Worm (Caenorhabditis elegans) whole organism, L4 larva: Measurements from ENCODE around the gene B0244.10.

Source experiments
- D1046.2 ChIP-seq: fragments of 200-800 bp; sonication (Bioruptor generic); IDR thresholded peaks from 2 replicates; pipeline ENCODE4 v1.3.6; 2022; ENCODE audit warnings: missing genetic modification characterization, missing compliant biosample characterization
- F37D6.2 ChIP-seq: sonication (generic microtip); optimal IDR thresholded peaks from 2 replicates; lab custom pipeline; 2016; ENCODE audit warnings: mild to moderate bottlenecking, missing genetic modification characterization, missing compliant biosample characterization
- F49E8.2 ChIP-seq: sonication (generic microtip); optimal IDR thresholded peaks from 2 replicates; lab custom pipeline; 2016; ENCODE audit warnings: missing compliant biosample characterization, mild to moderate bottlenecking, missing genetic modification characterization, borderline replicate concordance
- T26A8.4 ChIP-seq: fragments of 200-800 bp; sonication (Bioruptor generic); IDR thresholded peaks from 2 replicates; pipeline ENCODE4 v1.3.6; 2022; ENCODE audit warnings: missing genetic modification characterization, missing compliant biosample characterization
- Y5F2A.4 ChIP-seq: fragments of 200-800 bp; sonication (Bioruptor generic); optimal IDR thresholded peaks from 2 replicates; lab custom pipeline; 2018; ENCODE audit warnings: mild to moderate bottlenecking, missing genetic modification characterization, missing compliant biosample characterization
- Y75B8A.6 ChIP-seq: fragments of 200-800 bp; sonication (Bioruptor generic); IDR thresholded peaks from 2 replicates; pipeline ENCODE4 v1.3.6; 2022; ENCODE audit warnings: missing genetic modification reagents, missing genetic modification characterization, missing compliant biosample characterization
- aha-1 ChIP-seq: fragments of 150-350 bp; peaks from one replicate; lab custom pipeline; 2014; ENCODE audit warnings: missing biosample characterization, missing genetic modification characterization
- aly-2 ChIP-seq: sonication (generic microtip); optimal IDR thresholded peaks from 2 replicates; lab custom pipeline; 2018; ENCODE audit warnings: missing biosample characterization, missing genetic modification characterization
- arid-1 ChIP-seq: fragments of 200-800 bp; sonication (Bioruptor generic); conservative IDR thresholded peaks from 2 replicates; pipeline ENCODE4 v1.3.6; 2022; ENCODE audit warnings: missing genetic modification reagents, missing genetic modification characterization, missing compliant biosample characterization
- ceh-32 ChIP-seq: sonication (generic microtip); optimal IDR thresholded peaks from 2 replicates; lab custom pipeline; 2016; ENCODE audit warnings: mild to moderate bottlenecking, missing genetic modification characterization, missing compliant biosample characterization; ENCODE audit not compliant: poor library complexity
- ceh-62 ChIP-seq: sonication (generic microtip); optimal IDR thresholded peaks from 2 replicates; lab custom pipeline; 2017; ENCODE audit warnings: missing biosample characterization, missing genetic modification characterization
- ceh-82 ChIP-seq: sonication (generic microtip); optimal IDR thresholded peaks from 2 replicates; lab custom pipeline; 2017; ENCODE audit warnings: missing biosample characterization, missing genetic modification characterization
- daf-12 ChIP-seq: fragments of 150-350 bp; optimal IDR thresholded peaks from 2 replicates; lab custom pipeline; 2014; ENCODE audit warnings: missing biosample characterization, missing genetic modification reagents, missing genetic modification characterization
- duxl-1 ChIP-seq: sonication (generic microtip); optimal IDR thresholded peaks from 2 replicates; lab custom pipeline; 2016; ENCODE audit warnings: mild to moderate bottlenecking, missing genetic modification characterization, moderate library complexity, missing compliant biosample characterization; ENCODE audit not compliant: poor library complexity
- dve-1 ChIP-seq: sonication (generic microtip); optimal IDR thresholded peaks from 2 replicates; lab custom pipeline; 2017; ENCODE audit warnings: antibody characterized with exemption, mild to moderate bottlenecking, missing genetic modification characterization, missing compliant biosample characterization; ENCODE audit not compliant: insufficient read depth
- hlh-11 ChIP-seq: fragments of 200-800 bp; sonication (Bioruptor generic); optimal IDR thresholded peaks from 2 replicates; lab custom pipeline; 2018; ENCODE audit warnings: mild to moderate bottlenecking, missing genetic modification characterization, missing compliant biosample characterization
- hlh-30 ChIP-seq: sonication (generic microtip); optimal IDR thresholded peaks from 2 replicates; lab custom pipeline; 2017; ENCODE audit warnings: antibody characterized with exemption, mild to moderate bottlenecking, missing genetic modification characterization, missing compliant biosample characterization; ENCODE audit not compliant: insufficient read depth
- hmg-1.1 ChIP-seq: fragments of 200-800 bp; sonication (Bioruptor generic); IDR thresholded peaks from 2 replicates; pipeline ENCODE4 v1.3.6; 2022; ENCODE audit warnings: missing genetic modification reagents, missing genetic modification characterization, missing compliant biosample characterization
- lim-7 ChIP-seq: fragments of 200-800 bp; sonication (Bioruptor generic); IDR thresholded peaks from 2 replicates; pipeline ENCODE4 v1.3.6; 2022; ENCODE audit warnings: missing genetic modification characterization, missing compliant biosample characterization
- lin-13 ChIP-seq: fragments of 150-350 bp; optimal IDR thresholded peaks from 2 replicates; lab custom pipeline; 2014; ENCODE audit warnings: missing biosample characterization, missing genetic modification reagents, missing genetic modification characterization
- lin-39 ChIP-seq: fragments of 150-350 bp; optimal IDR thresholded peaks from 2 replicates; lab custom pipeline; 2014; ENCODE audit warnings: missing biosample characterization, missing genetic modification reagents, missing genetic modification characterization
- lsy-2 ChIP-seq, 2 experiments: fragments of 150-350 bp in 1 of 2; sonication (generic microtip) in 1 of 2; optimal IDR thresholded peaks; 2 replicates each; lab custom pipeline; 2014 to 2017; ENCODE audit warnings: missing biosample characterization in 2 of 2, missing genetic modification characterization in 2 of 2
- mdl-1 ChIP-seq, 2 experiments: fragments of 150-350 bp in 1 of 2; sonication (generic microtip) in 1 of 2; optimal IDR thresholded peaks; 2 replicates each; lab custom pipeline; 2014 to 2017; ENCODE audit warnings: missing biosample characterization in 2 of 2, missing genetic modification characterization in 2 of 2
- mep-1 ChIP-seq: fragments of 150-350 bp; sonication (generic microtip); optimal IDR thresholded peaks from 3 replicates; lab custom pipeline; 2014; ENCODE audit warnings: missing biosample characterization, missing genetic modification characterization
- nhr-11 ChIP-seq: fragments of 150-350 bp; optimal IDR thresholded peaks from 2 replicates; lab custom pipeline; 2014; ENCODE audit warnings: missing biosample characterization, missing genetic modification characterization
- nhr-237 ChIP-seq: sonication (generic microtip); optimal IDR thresholded peaks from 2 replicates; lab custom pipeline; 2017; ENCODE audit warnings: missing biosample characterization, missing genetic modification characterization
- nhr-28 ChIP-seq: fragments of 150-350 bp; optimal IDR thresholded peaks from 2 replicates; lab custom pipeline; 2014; ENCODE audit warnings: missing biosample characterization, missing genetic modification characterization
- nhr-48 ChIP-seq: sonication (generic microtip); optimal IDR thresholded peaks from 2 replicates; lab custom pipeline; 2016; ENCODE audit warnings: mild to moderate bottlenecking, missing genetic modification characterization, missing compliant biosample characterization
- rbr-2 ChIP-seq: sonication (generic microtip); optimal IDR thresholded peaks from 2 replicates; lab custom pipeline; 2016; ENCODE audit warnings: missing genotype, missing genetic modification characterization, missing compliant biosample characterization
- sdz-12 ChIP-seq: fragments of 200-800 bp; sonication (Bioruptor generic); optimal IDR thresholded peaks from 2 replicates; lab custom pipeline; 2018; ENCODE audit warnings: mild to moderate bottlenecking, missing genetic modification characterization, missing compliant biosample characterization
- skn-1 ChIP-seq: fragments of 150-350 bp; optimal IDR thresholded peaks from 2 replicates; lab custom pipeline; 2014; ENCODE audit warnings: missing biosample characterization, missing genetic modification characterization
- snpc-1.2 ChIP-seq: fragments of 200-800 bp; sonication (Bioruptor generic); IDR thresholded peaks from 2 replicates; pipeline ENCODE4 v1.3.6; 2022; ENCODE audit warnings: missing genetic modification reagents, missing genetic modification characterization, missing compliant biosample characterization
- spr-1 ChIP-seq: sonication (generic microtip); optimal IDR thresholded peaks from 2 replicates; lab custom pipeline; 2016; ENCODE audit warnings: mild to moderate bottlenecking, missing genetic modification characterization, missing compliant biosample characterization
- spr-3 ChIP-seq: fragments of 200-800 bp; sonication (Bioruptor generic); optimal IDR thresholded peaks from 2 replicates; lab custom pipeline; 2018; ENCODE audit warnings: mild to moderate bottlenecking, missing genetic modification characterization, missing compliant biosample characterization
- tra-1 ChIP-seq: fragments of 200-800 bp; sonication (Bioruptor generic); IDR thresholded peaks from 2 replicates; pipeline ENCODE4 v1.3.6; 2022; ENCODE audit warnings: missing genetic modification reagents, missing genetic modification characterization, missing compliant biosample characterization
- zfp-2 ChIP-seq: sonication (generic microtip); optimal IDR thresholded peaks from 2 replicates; lab custom pipeline; 2016; ENCODE audit warnings: mild to moderate bottlenecking, missing genetic modification characterization, missing compliant biosample characterization
- zfp-3 ChIP-seq: fragments of 200-800 bp; sonication (Bioruptor generic); conservative IDR thresholded peaks from 2 replicates; pipeline ENCODE4 v1.3.6; 2022; ENCODE audit warnings: missing genetic modification reagents, missing genetic modification characterization, missing compliant biosample characterization
- ztf-11 ChIP-seq: fragments of 150-350 bp; optimal IDR thresholded peaks from 2 replicates; lab custom pipeline; 2014; ENCODE audit warnings: missing biosample characterization, missing genetic modification characterization
- ztf-7 ChIP-seq: fragments of 150-350 bp; optimal IDR thresholded peaks from 2 replicates; lab custom pipeline; 2014; ENCODE audit warnings: missing biosample characterization, missing genetic modification characterization

Gene B0244.10

ce11 chrIII:5785273-5785929 is 50.4 kb downstream of the B0244.10 start, which contains the start of gene Y37B11A.3 (continued):
- no peak; the same call in 1 of the 2 replicates for TF ChIP-seq arid-1 (GFP tag; lab: Robert Waterston, UW)
- TF ChIP-seq lin-39 (tag; lab: Kevin White, UChicago): no peak
- no peak for TF ChIP-seq skn-1 (tag; lab: Kevin White, UChicago)
- TF ChIP-seq tra-1: 0 out of 2 replicates have a peak, but pooled peaks have one; percentile 48
- TF ChIP-seq lsy-2 (tag; optimal IDR thresholded peaks at IDR 0.05; lab: Kevin White, UChicago): peak in 1 of 2 experiments; percentile 78
- no peak for TF ChIP-seq daf-12 (tag; lab: Kevin White, UChicago)
- no peak for TF ChIP-seq ztf-11 (tag; lab: Kevin White, UChicago)
- TF ChIP-seq hlh-30: peak; percentile 7
- peak; percentile 39 for TF ChIP-seq duxl-1 (tag; lab: Kevin White, UChicago)
- TF ChIP-seq mdl-1 (tag; optimal IDR thresholded peaks at IDR 0.05; lab: Kevin White, UChicago): no peak
- TF ChIP-seq lim-7: no peak
- no peak for TF ChIP-seq sdz-12 (GFP tag; lab: Kevin White, UChicago)
- no peak for TF ChIP-seq Y5F2A.4 (GFP tag; lab: Kevin White, UChicago)
- TF ChIP-seq F49E8.2 (tag; lab: Kevin White, UChicago): no peak
- TF ChIP-seq Y75B8A.6: 0 out of 2 replicates have a peak, but pooled peaks have one; percentile 43
- TF ChIP-seq T26A8.4 (GFP tag; lab: Robert Waterston, UW): no peak; the same call in none of the 2 replicates
- TF ChIP-seq nhr-48 (tag; lab: Kevin White, UChicago): peak; percentile 33
- TF ChIP-seq hmg-1.1 (GFP tag; lab: Robert Waterston, UW): peak; percentile 83
- TF ChIP-seq snpc-1.2 (GFP tag; lab: Robert Waterston, UW): no peak
- peak; percentile 18 for TF ChIP-seq nhr-11
- no peak for TF ChIP-seq aly-2 (tag; lab: Kevin White, UChicago)
- no peak for TF ChIP-seq D1046.2 (GFP tag; lab: Robert Waterston, UW)
- TF ChIP-seq ceh-32 (tag; lab: Kevin White, UChicago): no peak
- TF ChIP-seq spr-3 (GFP tag; lab: Kevin White, UChicago): no peak
- no peak for TF ChIP-seq ceh-82 (tag; lab: Kevin White, UChicago)
- TF ChIP-seq ceh-62: no peak
- no peak; the same call in 1 of the 2 replicates for TF ChIP-seq zfp-3
- peak; percentile 76 for TF ChIP-seq mep-1
- TF ChIP-seq nhr-237 (tag; lab: Kevin White, UChicago): no peak
- TF ChIP-seq zfp-2: no peak
- TF ChIP-seq dve-1 (tag; lab: Kevin White, UChicago): peak; percentile 73
- TF ChIP-seq ztf-7: no peak
- peak; percentile 15 for TF ChIP-seq nhr-28
- TF ChIP-seq lin-13 (GFP tag; lab: Kevin White, UChicago): peak; percentile 56
- TF ChIP-seq aha-1: peak; percentile 98
- peak; percentile 42 for TF ChIP-seq spr-1 (tag; lab: Kevin White, UChicago)
- TF ChIP-seq hlh-11 (tag; lab: Kevin White, UChicago): peak; percentile 61
- TF ChIP-seq rbr-2: peak; percentile 65
- peak; percentile 21 for TF ChIP-seq F37D6.2
